Fruit fly (Drosophila melanogaster) whole organism: ENCODE data around the gene Alg2.

Source experiments
- CG8478 ChIP-seq: fragments of >200 bp; optimal IDR thresholded peaks from 2 replicates; lab custom pipeline; 2018; ENCODE audit warnings: inconsistent platforms
- Dll ChIP-seq: fragments of >200 bp; optimal IDR thresholded peaks from 2 replicates; lab custom pipeline; 2017
- EcR ChIP-seq, 2 experiments: fragments of >200 bp; optimal IDR thresholded peaks; 2 replicates each; lab custom pipeline; 2017; ENCODE audit warnings: missing biosample characterization in 2 of 2, missing genetic modification characterization in 2 of 2, missing genetic modification reagents in 2 of 2
- pan ChIP-seq: fragments of >200 bp; optimal IDR thresholded peaks from 2 replicates; lab custom pipeline; 2017
- psq ChIP-seq: fragments of >200 bp; optimal IDR thresholded peaks from 2 replicates; lab custom pipeline; 2017
- usp ChIP-seq: fragments of >200 bp; optimal IDR thresholded peaks from 2 replicates; lab custom pipeline; 2017; ENCODE audit warnings: missing biosample characterization, missing genetic modification characterization, mixed read lengths

Alg2 gene

dm6 chr3L:3106908-3107821 lies 36.4 kb upstream of the Alg2 start, which contains the start of gene Cht7:
Gene Cht7, minus strand, starts transcription at chr3L:3106958.
- TF ChIP-seq usp (GFP tag; lab: Kevin White, UChicago): no peak
- no peak for TF ChIP-seq pan
- TF ChIP-seq CG8478: no peak
- TF ChIP-seq Dll (lab: Kevin White, UChicago): no peak
- TF ChIP-seq psq (lab: Kevin White, UChicago): no peak
- no peak for TF ChIP-seq EcR (GFP tag; optimal IDR thresholded peaks at IDR 0.05; lab: Kevin White, UChicago)

- TF ChIP-seq psq (lab: Kevin White, UChicago): no peak
- no peak for TF ChIP-seq CG8478
- no peak for TF ChIP-seq Dll (lab: Kevin White, UChicago)
- TF ChIP-seq EcR (GFP tag; optimal IDR thresholded peaks at IDR 0.05; lab: Kevin White, UChicago): no peak
- TF ChIP-seq pan: no peak
- no peak for TF ChIP-seq usp (GFP tag; lab: Kevin White, UChicago)
These were observed 35.5 kb upstream of the Alg2 start for dm6 chr3L:3108040-3108615.

- no peak for TF ChIP-seq usp (GFP tag; lab: Kevin White, UChicago)
- TF ChIP-seq pan: no peak
- TF ChIP-seq psq (lab: Kevin White, UChicago): no peak
- no peak for TF ChIP-seq Dll (lab: Kevin White, UChicago)
- TF ChIP-seq EcR (GFP tag; optimal IDR thresholded peaks at IDR 0.05; lab: Kevin White, UChicago): no peak
These were observed 34.6 kb upstream of the Alg2 start for dm6 chr3L:3108964-3109363.

dm6 chr3L:3109417-3110090 lies 34.1 kb upstream of the Alg2 start:
- TF ChIP-seq EcR (GFP tag; optimal IDR thresholded peaks at IDR 0.05; lab: Kevin White, UChicago) (no peak), usp (GFP tag; lab: Kevin White, UChicago) (no peak), CG8478 (no peak), psq (lab: Kevin White, UChicago) (no peak), pan (no peak), Dll (lab: Kevin White, UChicago) (no peak)

- no peak for TF ChIP-seq CG8478
These were observed 32.5 kb upstream of the Alg2 start, which contains the start of gene CG45066 for dm6 chr3L:3111127-3111526. Gene CG45066, minus strand, starts transcription at chr3L:3111227.

- TF ChIP-seq pan: no peak
- TF ChIP-seq EcR (GFP tag; optimal IDR thresholded peaks at IDR 0.05; lab: Kevin White, UChicago): no peak
- TF ChIP-seq usp (GFP tag; lab: Kevin White, UChicago): no peak
- no peak for TF ChIP-seq psq (lab: Kevin White, UChicago)
These were observed 29.2 kb upstream of the Alg2 start, which contains the start of gene CG45067 for dm6 chr3L:3114367-3114766. Gene CG45067, minus strand, starts transcription at chr3L:3114467.

dm6 chr3L:3121769-3122432 lies 21.7 kb upstream of the Alg2 start:
- TF ChIP-seq Dll (lab: Kevin White, UChicago) (no peak), EcR (GFP tag; optimal IDR thresholded peaks at IDR 0.05; lab: Kevin White, UChicago) (peak in 1 of 2 experiments; percentile 24)

dm6 chr3L:3122688-3123316 lies 20.8 kb upstream of the Alg2 start:
- no peak for TF ChIP-seq CG8478
- no peak for TF ChIP-seq psq (lab: Kevin White, UChicago)
- TF ChIP-seq EcR (GFP tag; optimal IDR thresholded peaks at IDR 0.05; lab: Kevin White, UChicago): peak; percentile 11 to 93
- TF ChIP-seq pan: no peak
- TF ChIP-seq Dll (lab: Kevin White, UChicago): no peak

- TF ChIP-seq Dll (lab: Kevin White, UChicago) (no peak), EcR (GFP tag; optimal IDR thresholded peaks at IDR 0.05; lab: Kevin White, UChicago) (no peak), psq (lab: Kevin White, UChicago) (no peak), usp (GFP tag; lab: Kevin White, UChicago) (no peak), CG8478 (no peak)
These were observed 19.1 kb upstream of the Alg2 start for dm6 chr3L:3124519-3124918.

- TF ChIP-seq CG8478 (no peak), usp (GFP tag; lab: Kevin White, UChicago) (no peak), psq (lab: Kevin White, UChicago) (no peak), EcR (GFP tag; optimal IDR thresholded peaks at IDR 0.05; lab: Kevin White, UChicago) (no peak), pan (no peak), Dll (lab: Kevin White, UChicago) (no peak)
These were observed 18.5 kb upstream of the Alg2 start for dm6 chr3L:3124939-3125648.

dm6 chr3L:3125649-3126130 lies 17.9 kb upstream of the Alg2 start:
- TF ChIP-seq usp (GFP tag; lab: Kevin White, UChicago): no peak
- TF ChIP-seq EcR (GFP tag; optimal IDR thresholded peaks at IDR 0.05; lab: Kevin White, UChicago): peak in 1 of 2 experiments; percentile 38
